Worm (Caenorhabditis elegans): ENCODE measurements around the gene F41F3.1.
A peak's percentile ranks its signal among the peaks of the same experiment; 100 is the strongest.

F41F3.1 gene

DNA sequence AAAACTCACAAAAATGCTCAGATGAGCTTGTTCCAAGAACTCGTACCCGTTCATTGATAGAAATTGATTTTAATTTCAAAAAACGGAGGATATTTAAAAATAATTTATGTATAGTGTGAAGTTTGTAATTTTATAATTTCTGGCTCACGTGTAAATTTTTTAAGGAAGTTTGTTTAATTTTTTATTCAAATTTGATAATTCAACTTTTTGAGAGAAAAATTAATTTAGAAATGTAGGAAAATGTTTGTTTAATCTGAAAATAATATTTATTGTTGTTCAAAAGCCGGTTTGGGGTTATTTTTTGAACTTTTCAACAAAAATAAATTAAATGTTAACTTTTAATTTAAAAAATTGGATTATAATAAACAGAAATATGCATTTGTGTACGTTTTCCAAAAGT, 21.7 kb downstream of the F41F3.1 start, which contains the start of gene K03B4.6:
Gene K03B4.6, minus strand, starts transcription at position 101 of the 400 bp plus-strand sequence.
- TF ChIP-seq ceh-63 (GFP tag; optimal IDR thresholded peaks at IDR 0.05) (no peak), Y116A8C.19 (tag; optimal IDR thresholded peaks at IDR 0.05; ENCODE audit: borderline replicate concordance) (no peak), nhr-19 (GFP tag; conservative IDR thresholded peaks at IDR 0.05) (no peak), egl-27 (tag; optimal IDR thresholded peaks at IDR 0.05) (no peak), nhr-20 (tag; optimal IDR thresholded peaks at IDR 0.05) (no peak), aly-2 (tag; optimal IDR thresholded peaks at IDR 0.05) (no peak), egl-13 (tag; optimal IDR thresholded peaks at IDR 0.05) (no peak), lin-15B (tag; optimal IDR thresholded peaks at IDR 0.05) (no peak), efl-3 (GFP tag; optimal IDR thresholded peaks at IDR 0.05) (no peak), C16A3.4 (tag; optimal IDR thresholded peaks at IDR 0.05) (no peak), nhr-12 (tag; optimal IDR thresholded peaks at IDR 0.05) (no peak), sox-4 (tag; optimal IDR thresholded peaks at IDR 0.05) (no peak)

DNA sequence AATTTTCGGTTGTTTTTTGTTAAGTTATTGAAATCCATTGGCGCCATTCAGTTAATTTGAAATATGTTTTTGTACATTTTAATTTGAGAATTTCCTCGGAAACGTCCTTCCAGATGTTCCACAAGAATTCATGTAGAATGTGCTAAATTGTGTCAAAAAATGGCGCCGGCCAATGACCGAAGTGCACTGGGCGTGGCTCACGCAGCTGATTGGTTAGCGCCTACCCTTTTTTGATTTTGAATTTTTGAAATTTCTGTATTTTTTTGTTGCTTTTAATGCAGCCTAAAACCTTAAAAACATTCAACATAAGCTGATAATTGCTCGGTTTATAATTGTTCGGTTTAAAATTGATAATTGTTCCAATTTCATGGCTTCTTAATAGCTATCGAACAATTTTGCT, 22.5 kb downstream of the F41F3.1 start:
- TF ChIP-seq ama-1 (optimal IDR thresholded peaks at IDR 0.05) (no peak), elt-3 (tag; optimal IDR thresholded peaks at IDR 0.05) (no peak), tlp-1 (tag; optimal IDR thresholded peaks at IDR 0.05) (no peak), C16A3.4 (tag; optimal IDR thresholded peaks at IDR 0.05) (no peak), dsc-1 (tag; optimal IDR thresholded peaks at IDR 0.05) (no peak), egl-27 (tag; optimal IDR thresholded peaks at IDR 0.05) (no peak), fkh-4 (tag; optimal IDR thresholded peaks at IDR 0.05; ENCODE audit: borderline replicate concordance) (no peak), swsn-7 (tag; optimal IDR thresholded peaks at IDR 0.05) (no peak), jun-1 (tag; optimal IDR thresholded peaks at IDR 0.05) (no peak), elt-2 (tag; optimal IDR thresholded peaks at IDR 0.05) (no peak), nhr-19 (GFP tag; conservative IDR thresholded peaks at IDR 0.05) (no peak), ces-1 (GFP tag; optimal IDR thresholded peaks at IDR 0.05) (no peak), aha-1 (tag; optimal IDR thresholded peaks at IDR 0.05) (no peak)

DNA sequence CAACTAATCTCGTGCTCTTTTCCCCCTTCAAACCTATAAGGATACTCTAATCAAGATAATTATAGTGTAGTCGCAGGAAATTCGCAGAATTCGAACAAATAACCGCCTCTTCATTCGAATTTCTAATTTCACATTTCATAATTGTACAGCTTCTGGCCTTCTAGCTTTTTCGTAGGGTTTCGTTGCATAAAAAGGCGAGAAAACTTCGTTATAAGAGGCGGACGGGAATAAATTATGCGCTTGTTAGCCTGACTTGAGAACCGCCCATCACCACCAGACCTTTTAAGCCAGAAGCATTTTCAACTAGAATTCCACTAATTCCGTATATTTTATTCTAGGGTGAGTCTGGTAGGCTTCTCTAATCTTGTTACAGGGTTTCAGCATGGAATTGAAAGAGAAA, 27.3 kb downstream of the F41F3.1 start, which contains the start of gene K03B4.4:
Gene K03B4.4, plus strand, starts transcription at position 301 of the 400 bp plus-strand sequence.
- TF ChIP-seq nhr-12 (tag; optimal IDR thresholded peaks at IDR 0.05) = no peak
- peak; percentile 39 for TF ChIP-seq pax-3 (tag; optimal IDR thresholded peaks at IDR 0.05)
- TF ChIP-seq dsc-1 (tag; optimal IDR thresholded peaks at IDR 0.05) = peak; percentile 27
- TF ChIP-seq nhr-19 (GFP tag; conservative IDR thresholded peaks at IDR 0.05) = no peak
- no peak for TF ChIP-seq Y116A8C.19 (tag; optimal IDR thresholded peaks at IDR 0.05; ENCODE audit: borderline replicate concordance)
- no peak for TF ChIP-seq nhr-77 (tag; optimal IDR thresholded peaks at IDR 0.05)
- TF ChIP-seq egl-13 (tag; optimal IDR thresholded peaks at IDR 0.05) = no peak
- peak; percentile 15 for TF ChIP-seq fkh-8 (tag; optimal IDR thresholded peaks at IDR 0.05)

DNA sequence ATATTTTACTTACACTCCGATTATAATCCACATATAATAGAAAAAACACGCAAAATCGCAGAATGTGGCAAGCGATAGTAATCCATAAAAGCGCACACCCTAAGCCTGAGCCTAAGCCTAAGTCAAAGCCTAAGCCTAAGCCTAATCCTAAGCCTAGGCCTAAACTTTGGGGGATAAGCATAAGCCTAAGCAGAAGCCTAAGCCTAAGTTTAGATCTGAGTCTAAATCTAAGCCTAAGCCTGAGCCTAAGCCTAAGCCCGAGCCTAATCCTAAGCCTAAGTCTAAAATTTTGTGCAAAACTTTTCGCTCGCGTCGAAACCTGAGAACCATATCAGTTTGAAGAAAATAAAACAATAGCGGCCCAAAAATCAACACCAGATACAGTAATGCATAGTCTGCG, 29.8 kb downstream of the F41F3.1 start:
- TF ChIP-seq ceh-63 (GFP tag; optimal IDR thresholded peaks at IDR 0.05) = no peak
- no peak for TF ChIP-seq C16A3.4 (tag; optimal IDR thresholded peaks at IDR 0.05)
- TF ChIP-seq lin-13 (GFP tag; optimal IDR thresholded peaks at IDR 0.05) = no peak
- TF ChIP-seq nhr-11 (tag; optimal IDR thresholded peaks at IDR 0.05) = no peak
- no peak for TF ChIP-seq nhr-90 (tag; optimal IDR thresholded peaks at IDR 0.05; ENCODE audit: poor library complexity)
- TF ChIP-seq skn-1 (tag; optimal IDR thresholded peaks at IDR 0.05) = no peak
- no peak for TF ChIP-seq xbp-1 (tag; optimal IDR thresholded peaks at IDR 0.05)
- no peak for TF ChIP-seq aly-2 (tag; optimal IDR thresholded peaks at IDR 0.05)
- no peak for TF ChIP-seq lin-35 (GFP tag; optimal IDR thresholded peaks at IDR 0.05)
- TF ChIP-seq blmp-1 (tag; optimal IDR thresholded peaks at IDR 0.05) = no peak

- TF ChIP-seq pag-3 (tag; optimal IDR thresholded peaks at IDR 0.05; ENCODE audit: borderline replicate concordance, insufficient read depth) (peak; percentile 7), fkh-8 (tag; optimal IDR thresholded peaks at IDR 0.05) (peak; percentile 28), unc-130 (tag; optimal IDR thresholded peaks at IDR 0.05) (peak; percentile 24), lir-3 (tag; optimal IDR thresholded peaks at IDR 0.05; ENCODE audit: poor library complexity) (peak; percentile 21), unc-62 (GFP tag; optimal IDR thresholded peaks at IDR 0.05) (no peak), grh-1 (GFP tag; IDR thresholded peaks at IDR 0.05) (peak; percentile 51), lin-39 (tag; optimal IDR thresholded peaks at IDR 0.05) (peak; percentile 28), tbx-2 (tag; optimal IDR thresholded peaks at IDR 0.05) (peak; percentile 53), ama-1 (optimal IDR thresholded peaks at IDR 0.05) (no peak), hlh-4 (tag; optimal IDR thresholded peaks at IDR 0.05) (no peak), snpc-4 (tag; optimal IDR thresholded peaks at IDR 0.05) (peak; percentile 40), nhr-71 (tag; optimal IDR thresholded peaks at IDR 0.05) (peak; percentile 73), ztf-11 (tag; optimal IDR thresholded peaks at IDR 0.05) (peak in 1 of 2 experiments; percentile 47), ceh-63 (GFP tag; optimal IDR thresholded peaks at IDR 0.05) (no peak), nhr-12 (tag; optimal IDR thresholded peaks at IDR 0.05) (no peak)
These were observed 32.5 kb downstream of the F41F3.1 start, which contains the start of gene taf-10 for ce11 chrV:4686680-4687470. Gene taf-10, plus strand, starts transcription at chrV:4687103.

Measured in whole organism, L1 larva.